Worm (Caenorhabditis elegans) whole organism, young adult: ENCODE measurements around the gene ins-35.

Source experiments
- B0336.3 ChIP-seq: fragments of 200-800 bp; sonication (Bioruptor generic); IDR thresholded peaks from 2 replicates; pipeline ENCODE4 v1.3.6; 2022; ENCODE audit warnings: missing genetic modification characterization, missing compliant biosample characterization
- C06A6.2 ChIP-seq: fragments of 200-800 bp; sonication (Bioruptor generic); conservative IDR thresholded peaks from 2 replicates; pipeline ENCODE4 v1.3.6; 2022; ENCODE audit warnings: missing genetic modification characterization, missing compliant biosample characterization
- C17E4.6 ChIP-seq: fragments of 200-800 bp; sonication (Bioruptor generic); IDR thresholded peaks from 2 replicates; pipeline ENCODE4 v1.3.6; 2022; ENCODE audit warnings: missing genetic modification reagents, missing genetic modification characterization, missing compliant biosample characterization
- F22D6.2 ChIP-seq: sonication (generic microtip); optimal IDR thresholded peaks from 2 replicates; lab custom pipeline; 2016; ENCODE audit warnings: mild to moderate bottlenecking, missing genetic modification characterization, missing compliant biosample characterization
- F23B12.7 ChIP-seq: sonication (generic microtip); optimal IDR thresholded peaks from 2 replicates; lab custom pipeline; 2017; ENCODE audit warnings: missing genetic modification characterization, mild to moderate bottlenecking, missing compliant biosample characterization, antibody characterized with exemption, moderate library complexity; ENCODE audit not compliant: insufficient read depth
- F37B4.10 ChIP-seq: fragments of 200-800 bp; sonication (Bioruptor generic); IDR thresholded peaks from 2 replicates; pipeline ENCODE4 v1.3.6; 2022; ENCODE audit warnings: missing genetic modification characterization, missing compliant biosample characterization
- F49E8.2 ChIP-seq: sonication (generic microtip); optimal IDR thresholded peaks from 3 replicates; lab custom pipeline; 2017; ENCODE audit warnings: missing genetic modification characterization, mild to moderate bottlenecking, missing compliant biosample characterization, antibody characterized with exemption, moderate library complexity; ENCODE audit not compliant: insufficient read depth
- K11D2.4 ChIP-seq: fragments of 200-800 bp; sonication (Bioruptor generic); IDR thresholded peaks from 2 replicates; pipeline ENCODE4 v1.3.6; 2022; ENCODE audit warnings: missing genetic modification reagents, missing genetic modification characterization, missing compliant biosample characterization
- K12H6.12 ChIP-seq: fragments of 200-800 bp; sonication (Bioruptor generic); optimal IDR thresholded peaks from 2 replicates; lab custom pipeline; 2018; ENCODE audit warnings: mild to moderate bottlenecking, missing genetic modification characterization, missing compliant biosample characterization
- T07F8.4 ChIP-seq: sonication (generic microtip); optimal IDR thresholded peaks from 2 replicates; lab custom pipeline; 2016; ENCODE audit warnings: mild to moderate bottlenecking, missing genetic modification characterization, moderate library complexity, missing compliant biosample characterization
- Y53G8AR.9 ChIP-seq: fragments of 200-800 bp; sonication (Bioruptor generic); conservative IDR thresholded peaks from 2 replicates; pipeline ENCODE4 v1.3.6; 2022; ENCODE audit warnings: missing genetic modification reagents, missing genetic modification characterization, missing compliant biosample characterization
- Y56A3A.18 ChIP-seq: fragments of 200-800 bp; sonication (Bioruptor generic); IDR thresholded peaks from 2 replicates; pipeline ENCODE4 v1.3.6; 2022; ENCODE audit warnings: missing genetic modification reagents, missing genetic modification characterization, missing compliant biosample characterization
- Y67H2A.10 ChIP-seq: fragments of 200-800 bp; sonication (Bioruptor generic); conservative IDR thresholded peaks from 2 replicates; pipeline ENCODE4 v1.3.6; 2022; ENCODE audit warnings: missing genetic modification reagents, missing genetic modification characterization, missing compliant biosample characterization
- ZK185.1 ChIP-seq: sonication (generic microtip); optimal IDR thresholded peaks from 2 replicates; lab custom pipeline; 2016; ENCODE audit warnings: mild to moderate bottlenecking, missing genetic modification characterization, missing compliant biosample characterization; ENCODE audit not compliant: poor library complexity, severe bottlenecking
- atf-7 ChIP-seq: sonication (generic microtip); optimal IDR thresholded peaks from 2 replicates; lab custom pipeline; 2017; ENCODE audit warnings: mild to moderate bottlenecking, missing genetic modification characterization, missing compliant biosample characterization
- athp-1 ChIP-seq: sonication (generic microtip); optimal IDR thresholded peaks from 2 replicates; lab custom pipeline; 2017; ENCODE audit warnings: mild to moderate bottlenecking, missing genetic modification characterization, missing compliant biosample characterization
- attf-3 ChIP-seq: fragments of 200-800 bp; sonication (Bioruptor generic); conservative IDR thresholded peaks from 2 replicates; pipeline ENCODE4 v1.3.6; 2022; ENCODE audit warnings: missing genetic modification reagents, missing genetic modification characterization, missing compliant biosample characterization
- attf-5 ChIP-seq: fragments of 200-800 bp; sonication (Bioruptor generic); optimal IDR thresholded peaks from 2 replicates; lab custom pipeline; 2018; ENCODE audit warnings: mild to moderate bottlenecking, missing genetic modification characterization, missing compliant biosample characterization
- bed-1 ChIP-seq: fragments of 200-800 bp; sonication (Bioruptor generic); IDR thresholded peaks from 2 replicates; pipeline ENCODE4 v1.3.6; 2022; ENCODE audit warnings: missing genetic modification reagents, missing genetic modification characterization, missing compliant biosample characterization
- cebp-1 ChIP-seq, 2 experiments: fragments of 200-800 bp in 1 of 2; sonication (Bioruptor generic) in 1 of 2; sonication (generic microtip) in 1 of 2; IDR thresholded peaks in 1 of 2; optimal IDR thresholded peaks in 1 of 2; 2 replicates each; pipeline versions ENCODE4 v1.3.6 to Lab custom; 2017 to 2022; ENCODE audit warnings: missing compliant biosample characterization in 2 of 2, missing genetic modification characterization in 2 of 2, mild to moderate bottlenecking in 1 of 2, missing genetic modification reagents in 1 of 2, moderate library complexity in 1 of 2
- ceh-100 ChIP-seq: fragments of 200-800 bp; sonication (Bioruptor generic); IDR thresholded peaks from 2 replicates; pipeline ENCODE4 v1.3.6; 2022; ENCODE audit warnings: missing genetic modification reagents, missing genetic modification characterization, missing compliant biosample characterization
- ceh-27 ChIP-seq: fragments of 200-800 bp; sonication (Bioruptor generic); optimal IDR thresholded peaks from 2 replicates; lab custom pipeline; 2018; ENCODE audit warnings: mild to moderate bottlenecking, missing genetic modification characterization, moderate library complexity, missing compliant biosample characterization
- ceh-79 ChIP-seq: sonication (generic microtip); optimal IDR thresholded peaks from 2 replicates; lab custom pipeline; 2017; ENCODE audit warnings: mild to moderate bottlenecking, missing genetic modification characterization, missing compliant biosample characterization
- chd-7 ChIP-seq: sonication (generic microtip); optimal IDR thresholded peaks from 2 replicates; lab custom pipeline; 2016; ENCODE audit warnings: mild to moderate bottlenecking, missing genetic modification characterization, moderate library complexity, missing compliant biosample characterization
- dox-1 ChIP-seq: fragments of 200-800 bp; sonication (Bioruptor generic); IDR thresholded peaks from 2 replicates; pipeline ENCODE4 v1.3.6; 2022; ENCODE audit warnings: missing genetic modification reagents, missing genetic modification characterization, missing compliant biosample characterization
- egl-44 ChIP-seq: fragments of 200-800 bp; sonication (Bioruptor generic); IDR thresholded peaks from 2 replicates; pipeline ENCODE4 v1.3.6; 2022; ENCODE audit warnings: missing genetic modification reagents, missing genetic modification characterization, missing compliant biosample characterization
- ets-4 ChIP-seq: fragments of 200-800 bp; sonication (Bioruptor generic); optimal IDR thresholded peaks from 2 replicates; lab custom pipeline; 2018; ENCODE audit warnings: mild to moderate bottlenecking, missing genetic modification characterization, missing compliant biosample characterization
- gei-17 ChIP-seq: fragments of 200-800 bp; sonication (Bioruptor generic); optimal IDR thresholded peaks from 2 replicates; lab custom pipeline; 2018; ENCODE audit warnings: mild to moderate bottlenecking, missing genetic modification characterization, missing compliant biosample characterization
- hlh-12 ChIP-seq: sonication (generic microtip); optimal IDR thresholded peaks from 2 replicates; lab custom pipeline; 2016; ENCODE audit warnings: missing genetic modification characterization, missing compliant biosample characterization
- let-607 ChIP-seq, 2 experiments: fragments of 200-800 bp in 1 of 2; sonication (Bioruptor generic) in 1 of 2; sonication (generic microtip) in 1 of 2; optimal IDR thresholded peaks; 2 replicates each; lab custom pipeline; 2016 to 2018; ENCODE audit warnings: mild to moderate bottlenecking in 2 of 2, missing compliant biosample characterization in 2 of 2, missing genetic modification characterization in 2 of 2, moderate library complexity in 2 of 2, missing genotype in 1 of 2
- lin-35 ChIP-seq, 3 experiments: fragments of 150-350 bp in 2 of 3; sonication (generic microtip) in 1 of 3; optimal IDR thresholded peaks; 2 replicates each; lab custom pipeline; 2014 to 2018; ENCODE audit warnings: missing biosample characterization in 3 of 3, missing genetic modification characterization in 3 of 3, missing genetic modification reagents in 3 of 3
- lin-54 ChIP-seq: fragments of 200-800 bp; sonication (Bioruptor generic); optimal IDR thresholded peaks from 2 replicates; lab custom pipeline; 2018; ENCODE audit warnings: mild to moderate bottlenecking, missing genetic modification characterization, missing compliant biosample characterization
- madf-6 ChIP-seq: fragments of 200-800 bp; sonication (Bioruptor generic); IDR thresholded peaks from 2 replicates; pipeline ENCODE4 v1.3.6; 2022; ENCODE audit warnings: missing genetic modification reagents, missing genetic modification characterization, missing compliant biosample characterization
- mel-28 ChIP-seq: sonication (generic microtip); optimal IDR thresholded peaks from 2 replicates; lab custom pipeline; 2016; ENCODE audit warnings: borderline replicate concordance, mild to moderate bottlenecking, missing genetic modification characterization, missing compliant biosample characterization
- nfyb-1 ChIP-seq: fragments of 200-800 bp; sonication (Bioruptor generic); IDR thresholded peaks from 2 replicates; pipeline ENCODE4 v1.3.6; 2022; ENCODE audit warnings: missing genetic modification reagents, missing genetic modification characterization, missing compliant biosample characterization
- nhr-80 ChIP-seq: sonication (generic microtip); optimal IDR thresholded peaks from 2 replicates; lab custom pipeline; 2016; ENCODE audit warnings: missing genetic modification characterization, missing compliant biosample characterization
- pha-4 ChIP-seq: fragments of 150-350 bp; sonication (generic microtip); optimal IDR thresholded peaks from 2 replicates; lab custom pipeline; 2014; ENCODE audit warnings: missing biosample characterization, missing genetic modification reagents, missing genetic modification characterization
- rpc-1 ChIP-seq, 2 experiments: fragments of 150-350 bp in 1 of 2; sonication (generic microtip) in 1 of 2; optimal IDR thresholded peaks; 2 replicates each; lab custom pipeline; 2014 to 2018; ENCODE audit warnings: missing biosample characterization in 1 of 2, missing genetic modification characterization in 1 of 2, missing genetic modification reagents in 1 of 2, missing genotype in 1 of 2
- sea-2 ChIP-seq: fragments of 200-800 bp; sonication (Bioruptor generic); IDR thresholded peaks from 2 replicates; pipeline ENCODE4 v1.3.6; 2022; ENCODE audit warnings: missing genetic modification characterization, missing compliant biosample characterization
- snpc-1.1 ChIP-seq: sonication (generic microtip); optimal IDR thresholded peaks from 2 replicates; lab custom pipeline; 2017; ENCODE audit warnings: missing genetic modification characterization, mild to moderate bottlenecking, missing compliant biosample characterization, antibody characterized with exemption, moderate library complexity, missing genotype, missing genetic modification reagents; ENCODE audit not compliant: insufficient read depth
- snpc-1.3 ChIP-seq: sonication (generic microtip); optimal IDR thresholded peaks from 2 replicates; lab custom pipeline; 2017; ENCODE audit warnings: missing genetic modification characterization, mild to moderate bottlenecking, missing compliant biosample characterization, antibody characterized with exemption, moderate library complexity, missing genotype, missing genetic modification reagents; ENCODE audit not compliant: insufficient read depth
- snpc-4 ChIP-seq, 5 experiments: fragments of 150-350 bp in 1 of 5; sonication (generic microtip) in 4 of 5; optimal IDR thresholded peaks; 2 replicates each; lab custom pipeline; 2014 to 2018; ENCODE audit warnings: missing genetic modification characterization in 5 of 5, missing biosample characterization in 3 of 5, antibody characterized with exemption in 2 of 5, mild to moderate bottlenecking in 2 of 5, missing compliant biosample characterization in 2 of 5, missing genotype in 2 of 5, moderate library complexity in 2 of 5, missing genetic modification reagents in 1 of 5
- somi-1 ChIP-seq: fragments of 200-800 bp; sonication (Bioruptor generic); optimal IDR thresholded peaks from 2 replicates; lab custom pipeline; 2018; ENCODE audit warnings: mild to moderate bottlenecking, missing genetic modification characterization, missing compliant biosample characterization
- tbx-9 ChIP-seq: sonication (generic microtip); optimal IDR thresholded peaks from 2 replicates; lab custom pipeline; 2016; ENCODE audit warnings: borderline replicate concordance, missing genetic modification characterization, inconsistent platforms, missing compliant biosample characterization
- ztf-28 ChIP-seq: fragments of 200-800 bp; sonication (Bioruptor generic); IDR thresholded peaks from 2 replicates; pipeline ENCODE4 v1.3.6; 2022; ENCODE audit warnings: missing genetic modification reagents, missing genetic modification characterization, missing compliant biosample characterization

ins-35 gene

DNA sequence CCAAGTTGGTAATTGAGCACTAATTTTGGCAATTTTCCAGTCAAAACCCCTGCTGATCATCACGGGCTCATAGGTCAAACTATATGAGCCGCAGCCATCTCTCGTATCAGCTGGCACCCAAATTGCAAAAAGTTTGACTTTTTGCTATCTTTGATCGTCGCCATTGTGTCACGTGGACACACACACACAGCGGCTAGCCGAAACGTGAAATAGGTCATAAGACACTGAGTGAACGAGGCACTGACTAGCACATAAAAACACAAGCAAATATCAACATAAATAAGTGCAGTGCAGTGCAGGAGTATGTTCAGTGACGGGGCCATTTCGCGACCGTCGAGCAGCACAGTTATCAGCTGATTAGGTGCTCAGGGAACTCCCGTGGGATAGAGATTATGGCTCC is 43.4 kb downstream of the ins-35 start:
- TF ChIP-seq snpc-1.1 (tag; lab: Kevin White, UChicago): no peak
- TF ChIP-seq ceh-27: peak; percentile 12
- TF ChIP-seq gei-17 (GFP tag; lab: Kevin White, UChicago): no peak
- TF ChIP-seq cebp-1 (GFP tag; IDR thresholded peaks at IDR 0.05; lab: Robert Waterston, UW): peak; percentile 51; the same call in 1 of the 2 replicates
- peak; percentile 87 for TF ChIP-seq cebp-1 (tag; optimal IDR thresholded peaks at IDR 0.05; lab: Kevin White, UChicago)
- TF ChIP-seq attf-5 (GFP tag; lab: Kevin White, UChicago): peak; percentile 51
- TF ChIP-seq Y56A3A.18 (GFP tag; lab: Robert Waterston, UW): no peak
- TF ChIP-seq Y53G8AR.9 (GFP tag; lab: Robert Waterston, UW): peak; percentile 64; the same call in 1 of the 2 replicates
- TF ChIP-seq sea-2 (GFP tag; lab: Robert Waterston, UW): no peak
- TF ChIP-seq C06A6.2 (GFP tag; lab: Robert Waterston, UW): peak; percentile 54; the same call in 1 of the 2 replicates
- no peak for TF ChIP-seq F23B12.7 (tag; lab: Kevin White, UChicago)
- TF ChIP-seq F37B4.10 (GFP tag; lab: Robert Waterston, UW): no peak
- TF ChIP-seq chd-7 (tag; lab: Kevin White, UChicago): peak; percentile 61
- no peak for TF ChIP-seq mel-28
- TF ChIP-seq F22D6.2 (tag; lab: Kevin White, UChicago): no peak
- TF ChIP-seq Y67H2A.10 (GFP tag; lab: Robert Waterston, UW): 0 out of 2 replicates have a peak, but pooled peaks have one; percentile 28
- TF ChIP-seq C17E4.6 (GFP tag; lab: Robert Waterston, UW): no peak
- TF ChIP-seq K11D2.4 (GFP tag; lab: Robert Waterston, UW): 0 out of 2 replicates have a peak, but pooled peaks have one; percentile 48
- TF ChIP-seq madf-6: no peak
- TF ChIP-seq T07F8.4: no peak
- TF ChIP-seq pha-4 (tag; lab: Kevin White, UChicago): peak; percentile 10
- TF ChIP-seq let-607 (tag; optimal IDR thresholded peaks at IDR 0.05; lab: Kevin White, UChicago): no peak
- no peak for TF ChIP-seq athp-1 (tag; lab: Kevin White, UChicago)
- no peak for TF ChIP-seq ceh-79 (tag; lab: Kevin White, UChicago)
- TF ChIP-seq lin-35 (GFP tag; optimal IDR thresholded peaks at IDR 0.05; lab: Kevin White, UChicago): no peak
- TF ChIP-seq rpc-1 (optimal IDR thresholded peaks at IDR 0.05; lab: Kevin White, UChicago): no peak
- TF ChIP-seq rpc-1 (tag; optimal IDR thresholded peaks at IDR 0.05; lab: Kevin White, UChicago): no peak
- peak; percentile 63 for TF ChIP-seq nhr-80 (tag; lab: Kevin White, UChicago)
- TF ChIP-seq hlh-12 (tag; lab: Kevin White, UChicago): no peak
- TF ChIP-seq atf-7: peak; percentile 71
- peak; percentile 62 for TF ChIP-seq dox-1
- peak; percentile 42; the same call in 1 of the 2 replicates for TF ChIP-seq nfyb-1 (GFP tag; lab: Robert Waterston, UW)
- peak; percentile 32 for TF ChIP-seq ets-4 (GFP tag; lab: Kevin White, UChicago)
- peak; percentile 56 for TF ChIP-seq somi-1 (GFP tag; lab: Kevin White, UChicago)
- no peak for TF ChIP-seq K12H6.12 (tag; lab: Kevin White, UChicago)
- TF ChIP-seq snpc-1.3: no peak
- TF ChIP-seq ztf-28 (GFP tag; lab: Robert Waterston, UW): no peak
- TF ChIP-seq snpc-4 (GFP tag; optimal IDR thresholded peaks at IDR 0.05; lab: Kevin White, UChicago): no peak
- TF ChIP-seq snpc-4 (tag; optimal IDR thresholded peaks at IDR 0.05; lab: Kevin White, UChicago): peak in 1 of 4 experiments; percentile 20
- no peak for TF ChIP-seq ceh-100 (GFP tag; lab: Robert Waterston, UW)
- TF ChIP-seq egl-44: 0 out of 2 replicates have a peak, but pooled peaks have one; percentile 41
- peak; percentile 45; the same call in 1 of the 2 replicates for TF ChIP-seq B0336.3
- TF ChIP-seq F49E8.2 (tag; lab: Kevin White, UChicago): no peak
- TF ChIP-seq attf-3 (GFP tag; lab: Robert Waterston, UW): no peak
- peak; percentile 16 for TF ChIP-seq lin-54 (GFP tag; lab: Kevin White, UChicago)
- no peak for TF ChIP-seq bed-1 (GFP tag; lab: Robert Waterston, UW)
- TF ChIP-seq tbx-9 (tag; lab: Kevin White, UChicago): no peak
- no peak for TF ChIP-seq ZK185.1 (tag; lab: Kevin White, UChicago)
